Fruit fly (Drosophila melanogaster) whole organism: Measurements from ENCODE around the gene CG17129.

Experiments used
- CG8478 ChIP-seq: fragments of >200 bp; optimal IDR thresholded peaks from 2 replicates; lab custom pipeline; 2018; ENCODE audit warnings: inconsistent platforms
- Dll ChIP-seq: fragments of >200 bp; optimal IDR thresholded peaks from 2 replicates; lab custom pipeline; 2017
- EcR ChIP-seq, 2 experiments: fragments of >200 bp; optimal IDR thresholded peaks; 2 replicates each; lab custom pipeline; 2017; ENCODE audit warnings: missing biosample characterization in 2 of 2, missing genetic modification characterization in 2 of 2, missing genetic modification reagents in 2 of 2
- pan ChIP-seq: fragments of >200 bp; optimal IDR thresholded peaks from 2 replicates; lab custom pipeline; 2017
- psq ChIP-seq: fragments of >200 bp; optimal IDR thresholded peaks from 2 replicates; lab custom pipeline; 2017
- usp ChIP-seq: fragments of >200 bp; optimal IDR thresholded peaks from 2 replicates; lab custom pipeline; 2017; ENCODE audit warnings: missing biosample characterization, missing genetic modification characterization, mixed read lengths

The CG17129 gene

DNA sequence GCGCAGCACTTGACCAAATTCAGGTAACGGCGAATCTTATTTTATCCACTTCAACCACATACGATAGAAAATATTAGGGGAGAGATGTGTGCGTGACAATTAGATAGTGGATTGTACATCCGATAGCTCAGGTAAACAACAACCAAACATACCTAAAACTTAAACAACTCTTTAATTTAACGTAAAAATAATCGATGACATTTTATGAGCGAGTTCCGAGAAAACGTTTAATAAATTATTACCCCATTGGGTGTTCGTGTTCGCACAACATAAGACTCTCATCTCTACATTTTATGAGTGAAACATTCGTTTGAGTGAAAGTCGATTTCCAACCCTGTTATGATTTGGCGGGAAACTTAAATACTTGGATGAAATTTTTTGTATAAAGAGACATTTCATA lies at the start of gene CG17129:
Gene CG17129, minus strand, starts transcription at position 69 of the 400 bp plus-strand sequence.
- TF ChIP-seq pan (lab: Kevin White, UChicago) (no peak), psq (no peak), usp (GFP tag; lab: Kevin White, UChicago) (no peak), EcR (GFP tag; optimal IDR thresholded peaks at IDR 0.05; lab: Kevin White, UChicago) (no peak), Dll (lab: Kevin White, UChicago) (no peak), CG8478 (lab: Kevin White, UChicago) (no peak)

DNA sequence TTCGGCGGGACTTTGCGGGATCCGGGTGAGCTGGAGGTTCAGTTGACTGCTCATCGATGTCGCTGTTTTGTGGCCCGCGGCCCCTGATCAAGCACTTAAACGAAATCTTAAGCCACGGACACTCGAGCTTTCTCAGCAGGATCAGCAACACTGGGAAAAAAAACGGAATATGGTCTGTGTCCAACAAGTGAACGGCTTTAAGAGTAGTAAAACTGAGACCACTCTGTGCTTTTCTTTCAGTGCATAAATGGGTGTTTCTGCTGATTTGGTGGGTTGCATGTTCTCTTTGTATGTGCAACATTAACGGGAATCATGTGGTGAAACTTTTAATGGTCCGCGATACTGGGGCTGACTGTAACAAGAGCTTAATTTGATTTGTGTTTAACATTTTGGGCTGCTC lies 49.2 kb upstream of the CG17129 start:
- no peak for TF ChIP-seq Dll (lab: Kevin White, UChicago)
- TF ChIP-seq psq, result no peak
- TF ChIP-seq pan (lab: Kevin White, UChicago), result no peak
- no peak for TF ChIP-seq usp (GFP tag; lab: Kevin White, UChicago)
- TF ChIP-seq CG8478 (lab: Kevin White, UChicago), result no peak
- no peak for TF ChIP-seq EcR (GFP tag; optimal IDR thresholded peaks at IDR 0.05; lab: Kevin White, UChicago)

DNA sequence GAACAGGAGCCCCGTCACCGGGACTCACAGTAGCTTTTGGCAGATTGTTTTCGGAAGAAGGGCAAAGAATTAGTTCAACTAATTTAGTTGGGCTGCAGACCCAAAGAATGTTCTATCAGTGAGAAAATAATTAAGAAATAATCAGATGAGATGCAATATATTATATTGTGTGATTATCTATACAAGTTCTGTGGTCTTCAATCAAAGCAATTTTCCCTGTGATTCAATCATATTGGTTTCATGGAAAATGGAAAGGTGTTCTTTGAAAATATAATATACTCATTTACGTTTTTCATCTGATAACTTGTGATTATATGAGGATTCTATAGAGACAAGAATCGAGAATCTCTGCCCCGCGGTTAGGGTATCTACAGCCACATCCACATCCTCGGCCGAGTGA lies 48.5 kb upstream of the CG17129 start:
- TF ChIP-seq EcR (GFP tag; optimal IDR thresholded peaks at IDR 0.05; lab: Kevin White, UChicago) (no peak), pan (lab: Kevin White, UChicago) (no peak), usp (GFP tag; lab: Kevin White, UChicago) (no peak), psq (no peak), Dll (lab: Kevin White, UChicago) (no peak), CG8478 (lab: Kevin White, UChicago) (no peak)

DNA sequence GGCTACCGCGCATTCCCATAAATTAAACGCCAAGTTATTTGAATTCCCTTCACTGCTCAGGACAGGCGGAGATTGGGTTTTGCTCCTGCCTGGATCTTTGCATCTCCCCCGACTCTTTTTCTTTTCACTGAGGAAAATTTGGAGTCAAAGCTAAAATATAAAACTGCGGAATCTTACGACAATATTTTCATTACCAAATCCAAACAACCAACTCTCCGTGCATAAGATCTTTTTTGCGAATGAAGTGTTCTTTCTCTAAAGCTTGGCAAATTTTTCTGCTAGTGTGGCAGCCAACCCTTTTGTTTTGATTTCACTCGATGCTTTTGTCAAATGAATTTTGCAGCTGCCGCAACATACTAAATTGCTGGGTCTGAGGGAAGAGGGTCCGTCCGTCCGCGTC lies 47.7 kb upstream of the CG17129 start:
- TF ChIP-seq EcR (GFP tag; optimal IDR thresholded peaks at IDR 0.05; lab: Kevin White, UChicago) (no peak), pan (lab: Kevin White, UChicago) (no peak), Dll (lab: Kevin White, UChicago) (no peak), usp (GFP tag; lab: Kevin White, UChicago) (no peak), CG8478 (lab: Kevin White, UChicago) (no peak), psq (no peak)

DNA sequence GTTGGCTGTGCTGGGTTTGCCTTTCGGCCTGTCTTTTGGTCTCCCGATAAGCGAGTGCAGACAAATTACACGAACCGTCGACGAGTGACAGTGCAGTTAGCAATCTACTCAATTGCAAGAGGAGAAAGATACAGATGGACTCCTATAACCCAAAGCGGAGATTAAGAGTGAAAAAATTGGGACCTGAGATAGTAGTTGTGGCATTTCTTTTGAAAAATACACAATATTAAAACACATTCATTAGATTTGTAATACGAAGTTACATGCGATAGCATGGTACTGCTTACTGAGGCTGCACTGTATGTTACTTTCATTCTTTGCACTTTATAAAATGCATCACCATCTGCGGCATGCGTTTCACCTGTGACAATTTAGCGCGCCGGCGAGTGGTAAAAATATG lies 47.1 kb upstream of the CG17129 start:
- no peak for TF ChIP-seq usp (GFP tag; lab: Kevin White, UChicago)
- no peak for TF ChIP-seq Dll (lab: Kevin White, UChicago)
- TF ChIP-seq CG8478 (lab: Kevin White, UChicago), result no peak
- no peak for TF ChIP-seq pan (lab: Kevin White, UChicago)

DNA sequence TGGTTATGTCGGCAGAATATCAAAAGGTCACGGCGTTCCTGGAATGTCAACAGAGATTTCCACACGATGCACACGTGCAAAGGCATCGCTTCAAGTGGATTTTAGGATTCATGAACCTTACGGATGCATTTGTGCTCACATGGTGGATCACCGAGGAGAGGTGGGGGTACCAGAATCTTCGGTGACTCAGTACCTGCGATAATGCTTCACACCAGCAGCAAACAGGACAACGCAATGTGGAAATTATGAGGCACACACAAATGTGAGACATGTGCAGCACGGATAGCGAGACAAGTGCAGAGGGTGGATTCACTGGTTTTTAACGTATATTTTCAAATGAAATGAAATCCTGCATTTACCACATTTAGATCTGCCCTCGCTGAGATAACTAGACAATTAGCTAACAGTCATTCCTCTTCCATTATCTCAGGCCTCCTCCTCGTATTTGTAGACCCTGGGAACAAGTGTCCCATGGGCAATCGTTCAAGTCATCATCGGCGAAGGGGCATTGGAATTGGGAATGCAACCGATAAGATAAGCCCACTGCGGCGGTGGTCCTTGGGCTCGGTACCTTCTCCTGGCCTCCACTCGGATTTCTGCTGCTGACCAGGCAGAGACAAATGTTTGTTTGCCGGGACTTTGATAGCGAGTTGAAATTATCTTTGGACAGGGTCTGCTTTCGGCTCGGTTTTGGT lies 46.5 kb upstream of the CG17129 start:
- TF ChIP-seq CG8478 (lab: Kevin White, UChicago), result no peak
- no peak for TF ChIP-seq usp (GFP tag; lab: Kevin White, UChicago)
- no peak for TF ChIP-seq Dll (lab: Kevin White, UChicago)
- no peak for TF ChIP-seq EcR (GFP tag; optimal IDR thresholded peaks at IDR 0.05; lab: Kevin White, UChicago)

DNA sequence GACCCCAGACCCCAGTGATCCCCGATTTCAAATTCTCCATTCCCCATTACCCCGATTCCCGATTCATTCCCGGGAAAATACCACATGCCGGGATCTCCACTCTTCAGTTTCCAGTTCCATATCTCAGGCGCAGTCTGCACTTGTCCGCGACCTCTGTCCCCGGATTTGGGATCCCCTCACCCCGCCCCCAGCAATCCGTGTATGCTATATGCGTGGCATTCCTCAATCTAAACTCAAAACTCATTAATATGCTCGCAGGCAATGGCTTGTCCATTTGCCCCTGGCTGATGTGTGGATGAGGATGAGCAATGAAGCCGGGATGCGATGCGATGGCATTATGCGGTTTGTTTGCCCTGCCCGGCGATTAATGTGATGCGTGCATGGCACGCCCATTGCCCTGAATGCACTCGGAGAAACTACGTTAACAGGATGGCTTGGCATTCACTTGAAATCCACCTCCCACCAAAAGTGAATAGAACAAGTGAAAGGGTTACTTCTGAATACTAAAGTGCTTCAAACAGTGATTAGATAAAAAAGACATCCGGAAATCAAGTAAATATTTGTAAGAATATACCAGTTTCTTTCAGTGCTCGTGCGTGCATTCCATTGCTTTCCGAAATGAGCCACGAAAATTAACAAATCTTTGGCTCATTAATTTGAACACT lies 45.5 kb upstream of the CG17129 start:
- TF ChIP-seq Dll (lab: Kevin White, UChicago) (no peak), CG8478 (lab: Kevin White, UChicago) (no peak), usp (GFP tag; lab: Kevin White, UChicago) (no peak), psq (no peak), EcR (GFP tag; optimal IDR thresholded peaks at IDR 0.05; lab: Kevin White, UChicago) (no peak), pan (lab: Kevin White, UChicago) (no peak)

DNA sequence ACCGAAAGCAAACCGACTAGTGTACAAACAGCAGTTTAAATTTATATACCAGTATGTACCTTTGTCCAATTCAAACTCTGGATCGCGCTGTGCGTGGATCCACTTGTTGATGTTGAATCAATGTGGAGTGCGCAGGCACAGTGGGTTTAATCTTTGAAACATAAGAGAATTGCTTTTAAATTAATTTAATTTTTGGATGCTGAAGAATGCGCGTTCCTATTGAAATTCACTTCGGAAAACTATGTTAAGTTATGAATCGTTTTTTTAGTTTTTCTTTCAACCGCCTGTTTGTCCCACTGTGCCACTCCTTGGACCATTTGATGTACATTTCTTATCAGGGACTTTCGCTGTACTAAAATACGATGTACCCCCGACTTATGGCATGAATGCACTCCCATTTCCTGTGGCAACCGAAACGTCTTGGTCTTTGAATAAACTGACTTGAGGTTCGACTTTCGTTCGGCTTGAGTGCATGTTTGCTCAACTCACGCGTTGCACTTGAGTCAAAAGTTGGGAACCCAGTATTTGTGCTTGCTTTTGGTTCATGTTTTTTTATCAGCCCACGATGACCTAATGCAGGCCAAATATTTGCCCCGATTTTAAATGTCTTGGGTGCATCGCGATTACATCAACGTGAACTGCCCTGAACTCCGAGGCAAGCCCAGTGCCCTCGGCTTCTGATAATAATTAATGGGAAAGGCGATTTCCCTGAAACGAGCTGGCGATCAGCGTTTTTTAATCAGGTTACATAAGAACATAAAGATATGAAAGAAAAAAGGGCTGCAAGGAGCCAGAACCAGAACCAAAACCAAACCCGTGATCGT lies 44.6 kb upstream of the CG17129 start:
- TF ChIP-seq Dll (lab: Kevin White, UChicago) (no peak), CG8478 (lab: Kevin White, UChicago) (no peak)

DNA sequence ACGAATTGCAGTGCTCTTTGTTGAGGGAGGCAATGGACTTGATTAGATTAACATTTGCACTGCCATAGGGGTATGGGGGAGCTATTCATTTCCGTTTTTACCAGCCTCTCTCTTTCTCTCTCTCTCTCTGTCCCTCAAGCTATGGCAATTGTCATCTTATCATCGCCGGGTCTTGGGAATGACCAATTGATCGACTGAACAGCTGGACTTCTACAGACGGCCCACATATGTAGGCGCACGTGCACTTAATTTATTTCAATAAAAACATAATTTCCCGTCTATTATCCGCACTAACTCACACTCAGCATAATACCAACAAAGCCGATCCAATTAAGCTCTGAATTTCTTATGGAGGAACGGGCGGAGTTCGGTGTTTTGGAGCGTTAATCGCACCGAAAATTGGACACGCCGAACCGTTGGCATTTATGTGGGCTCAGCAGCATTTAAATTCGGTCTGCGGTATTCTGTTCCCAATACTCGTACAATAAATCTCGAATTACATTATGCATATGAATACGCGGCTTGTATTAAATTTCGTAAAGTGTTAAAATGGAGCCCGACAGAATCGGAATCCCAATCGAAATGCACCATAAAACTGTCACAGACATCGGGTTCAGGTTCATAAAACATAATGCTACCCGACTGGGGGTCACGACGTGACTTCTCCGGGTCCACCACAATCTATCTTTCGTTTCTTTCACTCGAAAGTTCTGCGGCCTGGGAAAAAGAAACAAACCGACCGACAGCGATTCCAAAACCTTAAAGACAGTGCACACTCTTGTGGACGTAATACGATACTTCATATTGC lies 43.7 kb upstream of the CG17129 start:
- TF ChIP-seq usp (GFP tag; lab: Kevin White, UChicago), result no peak
- no peak for TF ChIP-seq psq
- no peak for TF ChIP-seq pan (lab: Kevin White, UChicago)
- no peak for TF ChIP-seq EcR (GFP tag; optimal IDR thresholded peaks at IDR 0.05; lab: Kevin White, UChicago)
- TF ChIP-seq CG8478 (lab: Kevin White, UChicago), result no peak
- TF ChIP-seq Dll (lab: Kevin White, UChicago), result no peak

DNA sequence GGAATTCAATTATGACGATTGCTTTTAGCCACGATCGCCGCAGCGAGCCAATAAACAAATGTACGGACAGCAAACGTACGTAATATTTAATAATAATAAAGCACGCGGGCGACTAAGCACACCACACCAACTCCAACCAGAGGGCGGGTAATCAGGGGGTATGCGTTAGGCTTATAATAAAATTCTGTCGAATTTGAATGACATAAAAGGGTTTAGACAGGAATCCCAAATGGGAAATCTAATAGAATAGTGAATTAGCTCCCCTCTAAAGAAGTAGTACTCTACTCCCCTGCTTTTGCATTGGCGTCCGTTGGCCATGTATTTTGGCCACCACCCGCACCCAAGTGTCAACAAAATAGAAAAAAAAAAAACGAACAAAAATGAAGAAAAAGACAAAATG lies 42.3 kb upstream of the CG17129 start:
- TF ChIP-seq usp (GFP tag; lab: Kevin White, UChicago), result no peak
- TF ChIP-seq CG8478 (lab: Kevin White, UChicago), result no peak
- TF ChIP-seq Dll (lab: Kevin White, UChicago), result no peak
- no peak for TF ChIP-seq pan (lab: Kevin White, UChicago)
- no peak for TF ChIP-seq EcR (GFP tag; optimal IDR thresholded peaks at IDR 0.05; lab: Kevin White, UChicago)
- TF ChIP-seq psq, result no peak

DNA sequence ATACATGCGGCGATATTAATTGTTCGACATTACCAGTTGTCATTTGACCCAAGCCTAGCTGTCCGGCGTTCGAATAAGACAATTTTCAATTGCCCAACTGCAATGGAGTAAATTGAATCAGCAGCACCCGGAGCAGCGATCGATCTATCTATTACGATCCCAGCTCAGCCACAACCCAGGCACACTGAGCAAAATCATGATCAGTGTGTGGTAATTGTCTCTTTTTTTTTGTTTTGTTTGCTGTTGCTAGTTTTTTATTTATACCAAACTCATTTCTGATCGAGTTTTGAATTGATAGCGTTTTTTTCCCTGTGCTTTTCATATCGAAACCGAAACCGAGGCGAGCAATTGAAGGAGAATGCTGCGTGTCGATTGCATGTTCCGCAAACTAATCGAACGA lies 41.7 kb upstream of the CG17129 start:
- TF ChIP-seq EcR (GFP tag; optimal IDR thresholded peaks at IDR 0.05; lab: Kevin White, UChicago) (no peak), pan (lab: Kevin White, UChicago) (no peak), Dll (lab: Kevin White, UChicago) (no peak), CG8478 (lab: Kevin White, UChicago) (no peak), usp (GFP tag; lab: Kevin White, UChicago) (no peak), psq (no peak)
